Fruit fly (Drosophila melanogaster) whole organism, embryonic: ENCODE data around the gene CG31445.
A peak's percentile ranks its signal among the peaks of the same experiment; 100 is the strongest.

ENCODE experiments used
- Bdp1 ChIP-seq: fragments of 200-800 bp; sonication (Bioruptor generic); optimal IDR thresholded peaks from 3 replicates; lab custom pipeline; 2016; ENCODE audit warnings: missing biosample characterization, missing genetic modification characterization
- Blimp-1 ChIP-seq: fragments of 200-800 bp; sonication (Bioruptor generic); optimal IDR thresholded peaks from 3 replicates; lab custom pipeline; 2018; ENCODE audit warnings: missing biosample characterization, missing genetic modification characterization, mild to moderate bottlenecking, moderate library complexity, missing genetic modification reagents
- CG12744 ChIP-seq: fragments of 200-800 bp; sonication (Bioruptor generic); optimal IDR thresholded peaks from 2 replicates; lab custom pipeline; 2016; ENCODE audit warnings: missing biosample characterization, missing genetic modification characterization
- CG12769 ChIP-seq: fragments of 200-800 bp; sonication (Bioruptor generic); optimal IDR thresholded peaks from 2 replicates; lab custom pipeline; 2019; ENCODE audit warnings: missing biosample characterization, mild to moderate bottlenecking, missing genetic modification characterization, moderate library complexity
- CG1602 ChIP-seq: fragments of 200-800 bp; sonication (Bioruptor generic); optimal IDR thresholded peaks from 3 replicates; lab custom pipeline; 2016; ENCODE audit warnings: missing biosample characterization, missing genetic modification characterization
- CG17568 ChIP-seq: fragments of 200-800 bp; sonication (Bioruptor generic); optimal IDR thresholded peaks from 2 replicates; lab custom pipeline; 2018; ENCODE audit warnings: missing biosample characterization, mild to moderate bottlenecking, missing genetic modification characterization, moderate library complexity
- CG18476 ChIP-seq: fragments of 200-800 bp; sonication (Bioruptor generic); optimal IDR thresholded peaks from 2 replicates; lab custom pipeline; 2016; ENCODE audit warnings: missing biosample characterization, mild to moderate bottlenecking, missing genetic modification characterization
- CG2116 ChIP-seq: fragments of 200-800 bp; sonication (Bioruptor generic); optimal IDR thresholded peaks from 3 replicates; lab custom pipeline; 2018; ENCODE audit warnings: missing biosample characterization, mild to moderate bottlenecking, missing genetic modification characterization
- CG2120 ChIP-seq: fragments of 200-800 bp; sonication (Bioruptor generic); optimal IDR thresholded peaks from 3 replicates; lab custom pipeline; 2016; ENCODE audit warnings: missing biosample characterization, missing genetic modification characterization
- CG2875 ChIP-seq: fragments of 200-800 bp; sonication (Bioruptor generic); optimal IDR thresholded peaks from 2 replicates; lab custom pipeline; 2017; ENCODE audit warnings: missing biosample characterization, mild to moderate bottlenecking, missing genetic modification characterization, missing genetic modification reagents
- CG30403 ChIP-seq: fragments of 200-800 bp; sonication (Bioruptor generic); optimal IDR thresholded peaks from 3 replicates; lab custom pipeline; 2016; ENCODE audit warnings: missing biosample characterization, missing genetic modification characterization
- CG3065 ChIP-seq: fragments of 200-800 bp; sonication (Bioruptor generic); optimal IDR thresholded peaks from 2 replicates; lab custom pipeline; 2016; ENCODE audit warnings: missing biosample characterization, missing genetic modification characterization
- CG32767 ChIP-seq: fragments of 200-800 bp; sonication (Bioruptor generic); IDR thresholded peaks from 2 replicates; pipeline ENCODE4 v1.3.6; 2022; ENCODE audit warnings: missing biosample characterization, missing genetic modification characterization
- CG32772 ChIP-seq: fragments of 200-800 bp; sonication (Bioruptor generic); IDR thresholded peaks from 2 replicates; pipeline ENCODE4 v1.3.6; 2022; ENCODE audit warnings: missing biosample characterization, missing genetic modification characterization
- CG34422 ChIP-seq: fragments of 200-800 bp; sonication (Bioruptor generic); IDR thresholded peaks from 3 replicates; pipeline ENCODE4 v1.3.6; 2022; ENCODE audit warnings: missing biosample characterization, missing genetic modification characterization
- CG3838 ChIP-seq: fragments of 200-800 bp; sonication (Bioruptor generic); optimal IDR thresholded peaks from 3 replicates; lab custom pipeline; 2016; ENCODE audit warnings: missing biosample characterization, missing genetic modification characterization
- CG3995 ChIP-seq: fragments of 200-800 bp; sonication (Bioruptor generic); optimal IDR thresholded peaks from 3 replicates; lab custom pipeline; 2016; ENCODE audit warnings: missing biosample characterization, missing genetic modification characterization
- CG42726 ChIP-seq: fragments of 200-800 bp; sonication (Bioruptor generic); IDR thresholded peaks from 2 replicates; pipeline ENCODE4 v1.3.6; 2022; ENCODE audit warnings: missing biosample characterization, missing genetic modification characterization; ENCODE audit not compliant: partially characterized antibody
- CG6683 ChIP-seq: fragments of 200-800 bp; sonication (Bioruptor generic); optimal IDR thresholded peaks from 2 replicates; lab custom pipeline; 2017; ENCODE audit warnings: missing biosample characterization, mild to moderate bottlenecking, missing genetic modification characterization, missing genetic modification reagents
- CG7372 ChIP-seq: fragments of 200-800 bp; sonication (Bioruptor generic); IDR thresholded peaks from 2 replicates; pipeline ENCODE4 v1.3.6; 2022; ENCODE audit warnings: missing biosample characterization, missing genetic modification characterization
- CG7556 ChIP-seq: fragments of 200-800 bp; sonication (Bioruptor generic); optimal IDR thresholded peaks from 2 replicates; lab custom pipeline; 2017; ENCODE audit warnings: missing biosample characterization, mild to moderate bottlenecking, missing genetic modification characterization
- CG8281 ChIP-seq: fragments of 200-800 bp; sonication (Bioruptor generic); optimal IDR thresholded peaks from 2 replicates; lab custom pipeline; 2018; ENCODE audit warnings: missing biosample characterization, mild to moderate bottlenecking, missing genetic modification characterization, moderate library complexity
- CG9797 ChIP-seq: fragments of 200-800 bp; sonication (Bioruptor generic); optimal IDR thresholded peaks from 3 replicates; lab custom pipeline; 2018; ENCODE audit warnings: missing biosample characterization, mild to moderate bottlenecking, missing genetic modification characterization
- Camta ChIP-seq: fragments of 200-800 bp; sonication (Bioruptor generic); optimal IDR thresholded peaks from 2 replicates; lab custom pipeline; 2016; ENCODE audit warnings: missing biosample characterization, missing genetic modification characterization
- CrebB ChIP-seq: fragments of 200-800 bp; sonication (Bioruptor generic); optimal IDR thresholded peaks from 3 replicates; lab custom pipeline; 2018; ENCODE audit warnings: missing biosample characterization, mild to moderate bottlenecking, missing genetic modification characterization
- Dek ChIP-seq: fragments of 200-800 bp; sonication (Bioruptor generic); optimal IDR thresholded peaks from 3 replicates; lab custom pipeline; 2019; ENCODE audit warnings: missing biosample characterization, mild to moderate bottlenecking, missing genetic modification characterization, moderate library complexity
- HLH54F ChIP-seq: fragments of 200-800 bp; sonication (Bioruptor generic); optimal IDR thresholded peaks from 3 replicates; lab custom pipeline; 2016; ENCODE audit warnings: missing biosample characterization, missing genetic modification characterization
- Hr51 ChIP-seq, 2 experiments: fragments of 200-800 bp; sonication (Bioruptor generic); optimal IDR thresholded peaks; 2 replicates in 1 of 2; 3 replicates in 1 of 2; lab custom pipeline; 2016 to 2018; ENCODE audit warnings: missing biosample characterization in 2 of 2, missing genetic modification characterization in 2 of 2, mild to moderate bottlenecking in 1 of 2, moderate library complexity in 1 of 2
- Jarid2 ChIP-seq: fragments of 200-800 bp; sonication (Bioruptor generic); optimal IDR thresholded peaks from 3 replicates; lab custom pipeline; 2017; ENCODE audit warnings: mild to moderate bottlenecking, missing biosample characterization, missing genetic modification reagents, missing genetic modification characterization
- Lhr ChIP-seq: fragments of 200-800 bp; sonication (Bioruptor generic); optimal IDR thresholded peaks from 3 replicates; lab custom pipeline; 2017; ENCODE audit warnings: mild to moderate bottlenecking, missing biosample characterization, missing genetic modification reagents, missing genetic modification characterization
- Mes4 ChIP-seq: fragments of 200-800 bp; sonication (Bioruptor generic); optimal IDR thresholded peaks from 2 replicates; lab custom pipeline; 2016; ENCODE audit warnings: missing biosample characterization, missing genetic modification characterization
- Nf-YC ChIP-seq: fragments of 200-800 bp; optimal IDR thresholded peaks from 3 replicates; lab custom pipeline; 2019; ENCODE audit warnings: missing biosample characterization, mild to moderate bottlenecking, missing genetic modification characterization, moderate library complexity
- Six4 ChIP-seq: fragments of 200-800 bp; sonication (Bioruptor generic); optimal IDR thresholded peaks from 2 replicates; lab custom pipeline; 2016; ENCODE audit warnings: missing biosample characterization, missing genetic modification characterization
- ac ChIP-seq: fragments of 200-800 bp; sonication (Bioruptor generic); optimal IDR thresholded peaks from 3 replicates; lab custom pipeline; 2017; ENCODE audit warnings: missing biosample characterization, mild to moderate bottlenecking, missing genetic modification characterization
- ara ChIP-seq: fragments of 200-800 bp; sonication (Bioruptor generic); IDR thresholded peaks from 2 replicates; pipeline ENCODE4 v1.3.6; 2022; ENCODE audit warnings: missing biosample characterization, missing genetic modification characterization
- btn ChIP-seq: fragments of 200-800 bp; sonication (Bioruptor generic); optimal IDR thresholded peaks from 2 replicates; lab custom pipeline; 2016; ENCODE audit warnings: missing biosample characterization, missing genetic modification characterization
- cg ChIP-seq: fragments of 200-800 bp; sonication (Bioruptor generic); optimal IDR thresholded peaks from 3 replicates; lab custom pipeline; 2019; ENCODE audit warnings: missing biosample characterization, mild to moderate bottlenecking, missing genetic modification characterization, moderate library complexity
- chm ChIP-seq: fragments of 200-800 bp; sonication (Bioruptor generic); IDR thresholded peaks from 2 replicates; pipeline ENCODE4 v1.3.6; 2022; ENCODE audit warnings: missing biosample characterization, missing genetic modification characterization
- fd102C ChIP-seq: fragments of 200-800 bp; sonication (Bioruptor generic); optimal IDR thresholded peaks from 2 replicates; lab custom pipeline; 2018; ENCODE audit warnings: missing biosample characterization, mild to moderate bottlenecking, missing genetic modification characterization, moderate library complexity
- gcm ChIP-seq: fragments of 200-800 bp; sonication (Bioruptor generic); optimal IDR thresholded peaks from 2 replicates; lab custom pipeline; 2019; ENCODE audit warnings: missing biosample characterization, mild to moderate bottlenecking, missing genetic modification characterization, moderate library complexity
- gcm2 ChIP-seq: fragments of 200-800 bp; sonication (Bioruptor generic); optimal IDR thresholded peaks from 2 replicates; lab custom pipeline; 2016; ENCODE audit warnings: missing biosample characterization, missing genetic modification characterization
- grau ChIP-seq: fragments of 200-800 bp; optimal IDR thresholded peaks from 3 replicates; lab custom pipeline; 2019; ENCODE audit warnings: missing biosample characterization, mild to moderate bottlenecking, missing genetic modification characterization, moderate library complexity
- gro ChIP-seq: fragments of 200-800 bp; sonication (Bioruptor generic); optimal IDR thresholded peaks from 2 replicates; lab custom pipeline; 2016; ENCODE audit warnings: missing biosample characterization, missing genetic modification characterization
- nmo ChIP-seq: fragments of 200-800 bp; sonication (Bioruptor generic); optimal IDR thresholded peaks from 2 replicates; lab custom pipeline; 2018; ENCODE audit warnings: missing biosample characterization, mild to moderate bottlenecking, missing genetic modification characterization, moderate library complexity
- nom ChIP-seq: fragments of 200-800 bp; sonication (Bioruptor generic); optimal IDR thresholded peaks from 2 replicates; lab custom pipeline; 2017; ENCODE audit warnings: missing biosample characterization, missing genetic modification characterization, mild to moderate bottlenecking, moderate library complexity, missing genetic modification reagents
- pb ChIP-seq: fragments of 200-800 bp; sonication (Bioruptor generic); optimal IDR thresholded peaks from 3 replicates; lab custom pipeline; 2016; ENCODE audit warnings: missing biosample characterization, missing genetic modification characterization
- rib ChIP-seq: fragments of 200-800 bp; sonication (Bioruptor generic); IDR thresholded peaks from 2 replicates; pipeline ENCODE4 v1.3.6; 2022; ENCODE audit warnings: missing biosample characterization, missing genetic modification characterization
- shn ChIP-seq: fragments of 200-800 bp; sonication (Bioruptor generic); optimal IDR thresholded peaks from 3 replicates; lab custom pipeline; 2016; ENCODE audit warnings: missing biosample characterization, missing genetic modification characterization
- sr ChIP-seq: fragments of 200-800 bp; sonication (Bioruptor generic); IDR thresholded peaks from 3 replicates; pipeline ENCODE4 v1.3.6; 2022; ENCODE audit warnings: missing biosample characterization, missing genetic modification characterization
- zen ChIP-seq: fragments of 200-800 bp; sonication (Bioruptor generic); optimal IDR thresholded peaks from 3 replicates; lab custom pipeline; 2018; ENCODE audit warnings: missing biosample characterization, mild to moderate bottlenecking, missing genetic modification characterization, moderate library complexity

Gene CG31445

dm6 chr3R:29214262-29214661 lies 30.4 kb downstream of the CG31445 start (continued):
- TF ChIP-seq CG7556 (GFP tag; lab: Kevin White, UChicago) (peak; percentile 99), Dek (tag; lab: Kevin White, UChicago) (peak; percentile 99), gro (GFP tag; lab: Kevin White, UChicago) (peak; percentile 99), CG34422 (GFP tag; lab: Robert Waterston, UW) (peak; percentile 99), CG12744 (GFP tag; lab: Kevin White, UChicago) (peak; percentile 99), sr (peak; percentile 98), CG3995 (GFP tag; lab: Kevin White, UChicago) (peak; percentile 88), shn (peak; percentile 98), HLH54F (GFP tag; lab: Kevin White, UChicago) (peak; percentile 99), zen (tag; lab: Kevin White, UChicago) (peak; percentile 99), CG2120 (GFP tag; lab: Kevin White, UChicago) (peak; percentile 99), gcm (GFP tag; lab: Kevin White, UChicago) (peak; percentile 99), CG9797 (GFP tag; lab: Kevin White, UChicago) (peak; percentile 74), CG30403 (peak; percentile 99), ara (GFP tag; lab: Robert Waterston, UW) (peak; percentile 100), nmo (GFP tag; lab: Kevin White, UChicago) (peak; percentile 99), CG17568 (peak; percentile 99), Camta (peak; percentile 99), CG32767 (peak; percentile 99), CG7372 (GFP tag; lab: Robert Waterston, UW) (peak; percentile 99), fd102C (GFP tag; lab: Kevin White, UChicago) (peak; percentile 98), Blimp-1 (peak; percentile 98), CG32772 (peak; percentile 99), CG12769 (tag; lab: Kevin White, UChicago) (peak; percentile 98), CrebB (tag; lab: Kevin White, UChicago) (peak; percentile 99), CG42726 (peak; percentile 27; the same call in 1 of the 2 replicates), CG6683 (GFP tag; lab: Kevin White, UChicago) (peak; percentile 98), CG3065 (GFP tag; lab: Kevin White, UChicago) (peak; percentile 99), rib (GFP tag; lab: Robert Waterston, UW) (peak; percentile 99), Bdp1 (GFP tag; lab: Kevin White, UChicago) (peak; percentile 95), cg (peak; percentile 85), nom (GFP tag; lab: Kevin White, UChicago) (peak; percentile 99), CG3838 (peak; percentile 98), chm (peak; percentile 100), CG2875 (GFP tag; lab: Kevin White, UChicago) (peak; percentile 99), Lhr (GFP tag; lab: Kevin White, UChicago) (peak; percentile 99), pb (GFP tag; lab: Kevin White, UChicago) (peak; percentile 98), Jarid2 (GFP tag; lab: Kevin White, UChicago) (peak; percentile 96), ac (GFP tag; lab: Kevin White, UChicago) (peak; percentile 100), CG2116 (GFP tag; lab: Kevin White, UChicago) (peak; percentile 89), CG1602 (GFP tag; lab: Kevin White, UChicago) (peak; percentile 99), Hr51 (GFP tag; optimal IDR thresholded peaks at IDR 0.05; lab: Kevin White, UChicago) (peak; percentile 99), Nf-YC (tag; lab: Kevin White, UChicago) (peak; percentile 92), Mes4 (GFP tag; lab: Kevin White, UChicago) (peak; percentile 99), gcm2 (GFP tag; lab: Kevin White, UChicago) (peak; percentile 98), CG8281 (tag; lab: Kevin White, UChicago) (peak; percentile 94), grau (tag; lab: Kevin White, UChicago) (peak; percentile 98), CG18476 (GFP tag; lab: Kevin White, UChicago) (peak; percentile 99), btn (GFP tag; lab: Kevin White, UChicago) (peak; percentile 99), Six4 (GFP tag; lab: Kevin White, UChicago) (peak; percentile 99)
